Fruit fly (Drosophila melanogaster) whole organism, embryonic: ENCODE results near the gene raptor.

Experiments used
- CG10147 ChIP-seq: fragments of 200-800 bp; sonication (Bioruptor generic); optimal IDR thresholded peaks from 2 replicates; lab custom pipeline; 2019; ENCODE audit warnings: missing biosample characterization, mild to moderate bottlenecking, missing genetic modification characterization, moderate library complexity
- CG10267 ChIP-seq: fragments of 200-800 bp; sonication (Bioruptor generic); optimal IDR thresholded peaks from 2 replicates; lab custom pipeline; 2018; ENCODE audit warnings: missing biosample characterization, mild to moderate bottlenecking, missing genetic modification characterization, moderate library complexity
- CG10321 ChIP-seq: fragments of 200-800 bp; sonication (Bioruptor generic); IDR thresholded peaks from 2 replicates; pipeline ENCODE4 v1.3.6; 2022; ENCODE audit warnings: missing biosample characterization, missing genetic modification characterization
- CG10543 ChIP-seq: fragments of 200-800 bp; sonication (Bioruptor generic); optimal IDR thresholded peaks from 3 replicates; lab custom pipeline; 2017; ENCODE audit warnings: missing biosample characterization, mild to moderate bottlenecking, missing genetic modification characterization, moderate library complexity
- CG12659 ChIP-seq: fragments of 200-800 bp; sonication (Bioruptor generic); optimal IDR thresholded peaks from 3 replicates; lab custom pipeline; 2017; ENCODE audit warnings: mild to moderate bottlenecking, missing biosample characterization, missing genetic modification reagents, missing genetic modification characterization
- CG13287 ChIP-seq: fragments of 200-800 bp; sonication (Bioruptor generic); IDR thresholded peaks from 2 replicates; pipeline ENCODE4 v1.3.6; 2022; ENCODE audit warnings: missing biosample characterization, missing genetic modification characterization; ENCODE audit not compliant: partially characterized antibody
- CG13296 ChIP-seq: fragments of 200-800 bp; sonication (Bioruptor generic); optimal IDR thresholded peaks from 3 replicates; lab custom pipeline; 2018; ENCODE audit warnings: missing biosample characterization, mild to moderate bottlenecking, missing genetic modification characterization
- CG13775 ChIP-seq: fragments of 200-800 bp; sonication (Bioruptor generic); optimal IDR thresholded peaks from 3 replicates; lab custom pipeline; 2017; ENCODE audit warnings: missing biosample characterization, mild to moderate bottlenecking, missing genetic modification characterization
- CG14014 ChIP-seq: fragments of 200-800 bp; sonication (Bioruptor generic); IDR thresholded peaks from 2 replicates; pipeline ENCODE4 v1.3.6; 2022; ENCODE audit warnings: missing biosample characterization, missing genetic modification characterization
- CG15011 ChIP-seq: fragments of 200-800 bp; sonication (Bioruptor generic); optimal IDR thresholded peaks from 3 replicates; lab custom pipeline; 2018; ENCODE audit warnings: missing biosample characterization, mild to moderate bottlenecking, missing genetic modification characterization
- CG17385 ChIP-seq: fragments of 200-800 bp; sonication (Bioruptor generic); optimal IDR thresholded peaks from 3 replicates; lab custom pipeline; 2018; ENCODE audit warnings: missing biosample characterization, mild to moderate bottlenecking, missing genetic modification characterization
- CG17612 ChIP-seq: fragments of 200-800 bp; sonication (Bioruptor generic); IDR thresholded peaks from 2 replicates; pipeline ENCODE4 v1.3.6; 2022; ENCODE audit warnings: missing biosample characterization, missing genetic modification characterization
- CG18619 ChIP-seq: fragments of 200-800 bp; sonication (Bioruptor generic); optimal IDR thresholded peaks from 3 replicates; lab custom pipeline; 2017; ENCODE audit warnings: missing biosample characterization, mild to moderate bottlenecking, missing genetic modification characterization
- CG2120 ChIP-seq: fragments of 200-800 bp; sonication (Bioruptor generic); optimal IDR thresholded peaks from 3 replicates; lab custom pipeline; 2016; ENCODE audit warnings: missing biosample characterization, missing genetic modification characterization
- CG31441 ChIP-seq: fragments of 200-800 bp; sonication (Bioruptor generic); IDR thresholded peaks from 2 replicates; pipeline ENCODE4 v1.3.6; 2022; ENCODE audit warnings: missing biosample characterization, missing genetic modification characterization
- CG32767 ChIP-seq: fragments of 200-800 bp; sonication (Bioruptor generic); IDR thresholded peaks from 2 replicates; pipeline ENCODE4 v1.3.6; 2022; ENCODE audit warnings: missing biosample characterization, missing genetic modification characterization
- CG3281 ChIP-seq: fragments of 200-800 bp; sonication (Bioruptor generic); optimal IDR thresholded peaks from 3 replicates; lab custom pipeline; 2017; ENCODE audit warnings: missing biosample characterization, mild to moderate bottlenecking, missing genetic modification characterization
- CG34376 ChIP-seq: fragments of 200-800 bp; sonication (Bioruptor generic); optimal IDR thresholded peaks from 2 replicates; lab custom pipeline; 2018; ENCODE audit warnings: missing biosample characterization, mild to moderate bottlenecking, missing genetic modification characterization
- CG34422 ChIP-seq: fragments of 200-800 bp; sonication (Bioruptor generic); IDR thresholded peaks from 3 replicates; pipeline ENCODE4 v1.3.6; 2022; ENCODE audit warnings: missing biosample characterization, missing genetic modification characterization
- CG3726 ChIP-seq: fragments of 200-800 bp; sonication (Bioruptor generic); IDR thresholded peaks from 3 replicates; pipeline ENCODE4, ENCODE4 v1.3.6; 2022; ENCODE audit warnings: missing biosample characterization, missing genetic modification characterization
- CG4424 ChIP-seq: fragments of 200-800 bp; sonication (Bioruptor generic); optimal IDR thresholded peaks from 3 replicates; lab custom pipeline; 2016; ENCODE audit warnings: missing biosample characterization, missing genetic modification characterization
- CG5180 ChIP-seq: fragments of 200-800 bp; sonication (Bioruptor generic); optimal IDR thresholded peaks from 3 replicates; lab custom pipeline; 2017; ENCODE audit warnings: missing biosample characterization, missing genetic modification characterization, mild to moderate bottlenecking, moderate library complexity, missing genetic modification reagents
- CG6272 ChIP-seq: fragments of 200-800 bp; sonication (Bioruptor generic); IDR thresholded peaks from 2 replicates; pipeline ENCODE4 v1.3.6; 2022; ENCODE audit warnings: missing biosample characterization, missing genetic modification characterization
- CG7839 ChIP-seq: fragments of 200-800 bp; sonication (Bioruptor generic); optimal IDR thresholded peaks from 3 replicates; lab custom pipeline; 2018; ENCODE audit warnings: missing biosample characterization, mild to moderate bottlenecking, missing genetic modification characterization, moderate library complexity
- CG7928 ChIP-seq: fragments of 200-800 bp; sonication (Bioruptor generic); optimal IDR thresholded peaks from 2 replicates; lab custom pipeline; 2017; ENCODE audit warnings: missing biosample characterization, mild to moderate bottlenecking, missing genetic modification characterization
- CG8924 ChIP-seq: fragments of 200-800 bp; optimal IDR thresholded peaks from 3 replicates; lab custom pipeline; 2019; ENCODE audit warnings: missing biosample characterization, mild to moderate bottlenecking, missing genetic modification characterization, moderate library complexity
- CTCF ChIP-seq: fragments of 200-800 bp; sonication (Bioruptor generic); optimal IDR thresholded peaks from 2 replicates; lab custom pipeline; 2017; ENCODE audit warnings: missing biosample characterization, mild to moderate bottlenecking, missing genetic modification characterization, moderate library complexity
- Dref ChIP-seq: fragments of 200-800 bp; sonication (Bioruptor generic); IDR thresholded peaks from 2 replicates; pipeline ENCODE4 v1.3.6; 2022; ENCODE audit warnings: missing biosample characterization, missing genetic modification characterization
- Hr51 ChIP-seq, 2 experiments: fragments of 200-800 bp; sonication (Bioruptor generic); optimal IDR thresholded peaks; 2 replicates in 1 of 2; 3 replicates in 1 of 2; lab custom pipeline; 2016 to 2018; ENCODE audit warnings: missing biosample characterization in 2 of 2, missing genetic modification characterization in 2 of 2, mild to moderate bottlenecking in 1 of 2, moderate library complexity in 1 of 2
- Hsf ChIP-seq: fragments of 200-800 bp; sonication (Bioruptor generic); optimal IDR thresholded peaks from 3 replicates; lab custom pipeline; 2016; ENCODE audit warnings: missing biosample characterization, missing genetic modification characterization
- NfI ChIP-seq: fragments of 200-800 bp; sonication (Bioruptor generic); optimal IDR thresholded peaks from 3 replicates; lab custom pipeline; 2018; ENCODE audit warnings: missing biosample characterization, mild to moderate bottlenecking, missing genetic modification characterization, moderate library complexity
- PHDP ChIP-seq: fragments of 200-800 bp; sonication (Bioruptor generic); optimal IDR thresholded peaks from 3 replicates; lab custom pipeline; 2018; ENCODE audit warnings: missing biosample characterization, mild to moderate bottlenecking, missing genetic modification characterization, moderate library complexity
- Poxn ChIP-seq: fragments of 200-800 bp; sonication (Bioruptor generic); IDR thresholded peaks from 2 replicates; pipeline ENCODE4 v1.3.6; 2022; ENCODE audit warnings: missing biosample characterization, missing genetic modification characterization
- Sin3A ChIP-seq: fragments of >200 bp; optimal IDR thresholded peaks from 2 replicates; lab custom pipeline; 2018
- Xbp1 ChIP-seq: fragments of 200-800 bp; sonication (Bioruptor generic); optimal IDR thresholded peaks from 3 replicates; lab custom pipeline; 2016; ENCODE audit warnings: missing biosample characterization, mild to moderate bottlenecking, missing genetic modification characterization
- cad ChIP-seq: fragments of >200 bp; optimal IDR thresholded peaks from 2 replicates; lab custom pipeline; 2017; ENCODE audit warnings: missing biosample characterization, missing genetic modification characterization
- da ChIP-seq: fragments of 200-800 bp; sonication (Bioruptor generic); optimal IDR thresholded peaks from 2 replicates; lab custom pipeline; 2016; ENCODE audit warnings: missing biosample characterization, missing genetic modification characterization
- ewg ChIP-seq: fragments of 200-800 bp; sonication (Bioruptor generic); optimal IDR thresholded peaks from 3 replicates; lab custom pipeline; 2017; ENCODE audit warnings: mild to moderate bottlenecking, missing biosample characterization, missing genetic modification reagents, missing genetic modification characterization
- grau ChIP-seq: fragments of 200-800 bp; optimal IDR thresholded peaks from 3 replicates; lab custom pipeline; 2019; ENCODE audit warnings: missing biosample characterization, mild to moderate bottlenecking, missing genetic modification characterization, moderate library complexity
- lilli ChIP-seq: fragments of 200-800 bp; sonication (Bioruptor generic); optimal IDR thresholded peaks from 3 replicates; lab custom pipeline; 2016; ENCODE audit warnings: missing biosample characterization, missing genetic modification characterization
- nau ChIP-seq: fragments of 200-800 bp; sonication (Bioruptor generic); optimal IDR thresholded peaks from 3 replicates; lab custom pipeline; 2017; ENCODE audit warnings: missing biosample characterization, mild to moderate bottlenecking, missing genetic modification characterization, missing genetic modification reagents
- nmo ChIP-seq: fragments of 200-800 bp; sonication (Bioruptor generic); optimal IDR thresholded peaks from 2 replicates; lab custom pipeline; 2018; ENCODE audit warnings: missing biosample characterization, mild to moderate bottlenecking, missing genetic modification characterization, moderate library complexity
- phol ChIP-seq: fragments of 200-800 bp; sonication (Bioruptor generic); optimal IDR thresholded peaks from 3 replicates; lab custom pipeline; 2018; ENCODE audit warnings: missing biosample characterization, mild to moderate bottlenecking, missing genetic modification characterization, moderate library complexity
- row ChIP-seq: fragments of 200-800 bp; sonication (Bioruptor generic); IDR thresholded peaks from 3 replicates; pipeline ENCODE4 v1.3.6; 2022; ENCODE audit warnings: missing biosample characterization, missing genetic modification characterization
- sens ChIP-seq: fragments of 200-800 bp; sonication (Bioruptor generic); peaks from one replicate; lab custom pipeline; 2016; ENCODE audit warnings: missing biosample characterization, missing genetic modification characterization
- sima ChIP-seq: fragments of 200-800 bp; sonication (Bioruptor generic); optimal IDR thresholded peaks from 2 replicates; lab custom pipeline; 2016; ENCODE audit warnings: missing biosample characterization, missing genetic modification characterization
- slp2 ChIP-seq: fragments of 200-800 bp; sonication (Bioruptor generic); optimal IDR thresholded peaks from 2 replicates; lab custom pipeline; 2016; ENCODE audit warnings: missing biosample characterization, missing genetic modification characterization
- toy ChIP-seq: fragments of 200-800 bp; sonication (Bioruptor generic); IDR thresholded peaks from 2 replicates; pipeline ENCODE4 v1.3.6; 2022; ENCODE audit warnings: missing biosample characterization, missing genetic modification characterization
- tup ChIP-seq: fragments of 200-800 bp; sonication (Bioruptor generic); optimal IDR thresholded peaks from 2 replicates; lab custom pipeline; 2016; ENCODE audit warnings: missing biosample characterization, mild to moderate bottlenecking, missing genetic modification characterization, moderate library complexity
- z ChIP-seq: fragments of 200-800 bp; sonication (Bioruptor generic); IDR thresholded peaks from 3 replicates; pipeline ENCODE4 v1.3.6; 2022; ENCODE audit warnings: missing biosample characterization, missing genetic modification characterization
- zfh1 ChIP-seq: fragments of 200-800 bp; sonication (Bioruptor generic); IDR thresholded peaks from 3 replicates; pipeline ENCODE4 v1.3.6; 2022; ENCODE audit warnings: missing biosample characterization, missing genetic modification characterization

Gene raptor

dm6 chrX:6039431-6040016 is 50.5 kb downstream of the raptor start, which contains the start of gene CG5937 (continued):
- TF ChIP-seq Hr51 (GFP tag; optimal IDR thresholded peaks at IDR 0.05; lab: Kevin White, UChicago) (peak in 1 of 2 experiments; percentile 14), grau (tag; lab: Kevin White, UChicago) (peak; percentile 36), ewg (GFP tag; lab: Kevin White, UChicago) (peak; percentile 86), z (GFP tag; lab: Robert Waterston, UW) (no peak), sens (GFP tag; lab: Kevin White, UChicago) (peak; percentile 58), row (peak; percentile 38; the same call in 2 of the 3 replicates), CG10147 (peak; percentile 18), CG34376 (peak; percentile 29), sima (GFP tag; lab: Kevin White, UChicago) (no peak), CG13296 (GFP tag; lab: Kevin White, UChicago) (peak; percentile 24), CG18619 (GFP tag; lab: Kevin White, UChicago) (no peak), CG8924 (peak; percentile 4), CG7839 (tag; lab: Kevin White, UChicago) (peak; percentile 40), CG10543 (peak; percentile 54), CG12659 (peak; percentile 10), CG2120 (no peak), Hsf (no peak), CG17385 (GFP tag; lab: Kevin White, UChicago) (peak; percentile 33), CG34422 (GFP tag; lab: Robert Waterston, UW) (no peak), CG13775 (GFP tag; lab: Kevin White, UChicago) (peak; percentile 25), CG7928 (peak; percentile 63), Sin3A (no peak), Dref (peak; percentile 25; the same call in 1 of the 2 replicates), cad (GFP tag; lab: Kevin White, UChicago) (no peak), CG13287 (no peak), nau (GFP tag; lab: Kevin White, UChicago) (no peak), tup (GFP tag; lab: Kevin White, UChicago) (no peak), Poxn (GFP tag; lab: Robert Waterston, UW) (no peak), CG10267 (tag; lab: Kevin White, UChicago) (peak; percentile 13), CTCF (GFP tag; lab: Kevin White, UChicago) (no peak), CG10321 (no peak), slp2 (no peak), CG5180 (GFP tag; lab: Kevin White, UChicago) (peak; percentile 33), CG31441 (GFP tag; lab: Robert Waterston, UW) (peak; percentile 27; the same call in 1 of the 2 replicates), CG4424 (no peak), CG15011 (GFP tag; lab: Kevin White, UChicago) (no peak), lilli (no peak), da (GFP tag; lab: Kevin White, UChicago) (no peak), CG32767 (GFP tag; lab: Robert Waterston, UW) (no peak), CG14014 (no peak), CG3281 (GFP tag; lab: Kevin White, UChicago) (peak; percentile 56), phol (tag; lab: Kevin White, UChicago) (peak; percentile 33), NfI (GFP tag; lab: Kevin White, UChicago) (peak; percentile 32), CG3726 (GFP tag; lab: Robert Waterston, UW) (no peak), Xbp1 (GFP tag; lab: Kevin White, UChicago) (no peak), CG17612 (GFP tag; lab: Robert Waterston, UW) (no peak), CG6272 (GFP tag; lab: Robert Waterston, UW) (no peak), toy (GFP tag; lab: Robert Waterston, UW) (no peak), zfh1 (GFP tag; lab: Robert Waterston, UW) (no peak), PHDP (tag; lab: Kevin White, UChicago) (peak; percentile 24), nmo (GFP tag; lab: Kevin White, UChicago) (peak; percentile 23)
- TF ChIP-seq, all 482 proteins: peak for 54
